Fruit fly (Drosophila melanogaster): ENCODE data around the gene CG9331.

dm6 chr2L:20840006-20840405, 17.4 kb downstream of the CG9331 start:
- TF ChIP-seq Blimp-1 (GFP tag; optimal IDR thresholded peaks at IDR 0.05) (no peak), CG8119 (GFP tag; IDR thresholded peaks at IDR 0.05) (no peak), spab (GFP tag; optimal IDR thresholded peaks at IDR 0.05) (no peak), Ets21C (GFP tag; optimal IDR thresholded peaks at IDR 0.05) (no peak), CG31627 (GFP tag; optimal IDR thresholded peaks at IDR 0.05) (no peak), Eip93F (GFP tag; optimal IDR thresholded peaks at IDR 0.05) (no peak), CG8319 (GFP tag; optimal IDR thresholded peaks at IDR 0.05) (no peak), CG6854 (GFP tag; optimal IDR thresholded peaks at IDR 0.05) (no peak), CG6808 (GFP tag; optimal IDR thresholded peaks at IDR 0.05) (no peak), Smox (GFP tag; optimal IDR thresholded peaks at IDR 0.05) (no peak), CG3919 (GFP tag; optimal IDR thresholded peaks at IDR 0.05) (no peak)
